Worm (Caenorhabditis elegans) whole organism, mixed stage, embryonic: ENCODE results near the gene C13F10.6.
A peak's percentile ranks its signal among the peaks of the same experiment; 100 is the strongest.

Experiments
- M03D4.4 ChIP-seq: sonication (generic microtip); optimal IDR thresholded peaks from 2 replicates; lab custom pipeline; 2017; ENCODE audit warnings: mild to moderate bottlenecking, missing genetic modification characterization, missing compliant biosample characterization
- bed-3 ChIP-seq: fragments of 200-800 bp; sonication (Bioruptor generic); optimal IDR thresholded peaks from 3 replicates; lab custom pipeline; 2018; ENCODE audit warnings: mild to moderate bottlenecking, missing genetic modification characterization, moderate library complexity, missing compliant biosample characterization
- blmp-1 ChIP-seq: fragments of 150-350 bp; optimal IDR thresholded peaks from 2 replicates; lab custom pipeline; 2014; ENCODE audit warnings: missing biosample characterization, missing genetic modification characterization
- ceh-39 ChIP-seq: fragments of 150-350 bp; optimal IDR thresholded peaks from 2 replicates; lab custom pipeline; 2014; ENCODE audit warnings: missing biosample characterization, missing genetic modification characterization
- ceh-43 ChIP-seq: fragments of 200-800 bp; sonication (Bioruptor generic); optimal IDR thresholded peaks from 2 replicates; lab custom pipeline; 2018; ENCODE audit warnings: mild to moderate bottlenecking, missing genetic modification characterization, moderate library complexity, missing compliant biosample characterization
- ceh-83 ChIP-seq: fragments of 200-800 bp; sonication (Bioruptor generic); optimal IDR thresholded peaks from 2 replicates; lab custom pipeline; 2018; ENCODE audit warnings: mild to moderate bottlenecking, missing genetic modification characterization, missing compliant biosample characterization
- ces-1 ChIP-seq: fragments of 150-350 bp; optimal IDR thresholded peaks from 2 replicates; lab custom pipeline; 2014; ENCODE audit warnings: missing biosample characterization, missing genetic modification reagents, missing genetic modification characterization
- cnd-1 ChIP-seq: fragments of 200-800 bp; sonication (Bioruptor generic); optimal IDR thresholded peaks from 2 replicates; lab custom pipeline; 2018; ENCODE audit warnings: mild to moderate bottlenecking, missing genetic modification characterization, missing compliant biosample characterization
- drap-1 ChIP-seq: fragments of 200-800 bp; sonication (Bioruptor generic); optimal IDR thresholded peaks from 3 replicates; lab custom pipeline; 2018; ENCODE audit warnings: mild to moderate bottlenecking, missing genetic modification characterization, missing compliant biosample characterization
- elt-1 ChIP-seq: sonication (generic microtip); optimal IDR thresholded peaks from 2 replicates; lab custom pipeline; 2017; ENCODE audit warnings: missing genetic modification characterization, mild to moderate bottlenecking, missing compliant biosample characterization, antibody characterized with exemption, moderate library complexity, borderline replicate concordance; ENCODE audit not compliant: insufficient read depth
- elt-3 ChIP-seq: fragments of 150-350 bp; optimal IDR thresholded peaks from 2 replicates; lab custom pipeline; 2014; ENCODE audit warnings: missing biosample characterization, missing genetic modification characterization
- flh-1 ChIP-seq: fragments of 200-800 bp; sonication (Bioruptor generic); optimal IDR thresholded peaks from 2 replicates; lab custom pipeline; 2018; ENCODE audit warnings: mild to moderate bottlenecking, missing genetic modification characterization, moderate library complexity, missing compliant biosample characterization
- ham-2 ChIP-seq: fragments of 200-800 bp; sonication (Bioruptor generic); optimal IDR thresholded peaks from 2 replicates; lab custom pipeline; 2018; ENCODE audit warnings: mild to moderate bottlenecking, missing genetic modification characterization, missing compliant biosample characterization
- hlh-1 ChIP-seq: fragments of 150-350 bp; optimal IDR thresholded peaks from 2 replicates; lab custom pipeline; 2014; ENCODE audit warnings: missing biosample characterization, missing genetic modification reagents, missing genetic modification characterization
- lin-13 ChIP-seq: fragments of 150-350 bp; optimal IDR thresholded peaks from 2 replicates; lab custom pipeline; 2014; ENCODE audit warnings: missing biosample characterization, missing genetic modification characterization
- lin-32 ChIP-seq: fragments of 200-800 bp; sonication (Bioruptor generic); optimal IDR thresholded peaks from 2 replicates; lab custom pipeline; 2018; ENCODE audit warnings: mild to moderate bottlenecking, missing genetic modification characterization, missing compliant biosample characterization
- lsy-2 ChIP-seq: fragments of 150-350 bp; optimal IDR thresholded peaks from 2 replicates; lab custom pipeline; 2014; ENCODE audit warnings: missing biosample characterization, missing genetic modification characterization
- mab-5 ChIP-seq: fragments of 150-350 bp; optimal IDR thresholded peaks from 2 replicates; lab custom pipeline; 2014; ENCODE audit warnings: missing biosample characterization, missing genetic modification characterization
- mep-1 ChIP-seq: fragments of 150-350 bp; optimal IDR thresholded peaks from 2 replicates; lab custom pipeline; 2017; ENCODE audit warnings: missing biosample characterization, missing genetic modification reagents, missing genetic modification characterization, inconsistent platforms
- mls-2 ChIP-seq: sonication (generic microtip); optimal IDR thresholded peaks from 2 replicates; lab custom pipeline; 2016; ENCODE audit warnings: mild to moderate bottlenecking, missing genetic modification characterization, moderate library complexity, missing compliant biosample characterization
- nhr-12 ChIP-seq: fragments of 150-350 bp; optimal IDR thresholded peaks from 2 replicates; lab custom pipeline; 2014; ENCODE audit warnings: missing biosample characterization, missing genetic modification characterization
- nhr-2 ChIP-seq: fragments of 150-350 bp; optimal IDR thresholded peaks from 2 replicates; lab custom pipeline; 2014; ENCODE audit warnings: missing biosample characterization, missing genetic modification characterization
- nhr-237 ChIP-seq: fragments of 150-350 bp; optimal IDR thresholded peaks from 2 replicates; lab custom pipeline; 2014; ENCODE audit warnings: missing biosample characterization, missing genetic modification characterization
- nhr-28 ChIP-seq: fragments of 150-350 bp; optimal IDR thresholded peaks from 2 replicates; lab custom pipeline; 2014; ENCODE audit warnings: missing biosample characterization, missing genetic modification characterization
- nhr-76 ChIP-seq: sonication (generic microtip); optimal IDR thresholded peaks from 2 replicates; lab custom pipeline; 2017; ENCODE audit warnings: missing biosample characterization, missing genetic modification characterization
- pha-4 ChIP-seq: fragments of 150-350 bp; optimal IDR thresholded peaks from 2 replicates; lab custom pipeline; 2018; ENCODE audit warnings: missing biosample characterization, missing genetic modification reagents, missing genetic modification characterization
- sem-2 ChIP-seq: fragments of 200-800 bp; sonication (Bioruptor generic); optimal IDR thresholded peaks from 2 replicates; lab custom pipeline; 2018; ENCODE audit warnings: mild to moderate bottlenecking, missing genetic modification characterization, missing compliant biosample characterization
- snpc-4 ChIP-seq: fragments of 150-350 bp; optimal IDR thresholded peaks from 2 replicates; lab custom pipeline; 2014; ENCODE audit warnings: missing biosample characterization, missing genetic modification characterization
- sptf-1 ChIP-seq: sonication (generic microtip); optimal IDR thresholded peaks from 2 replicates; lab custom pipeline; 2017; ENCODE audit warnings: mild to moderate bottlenecking, missing genetic modification characterization, moderate library complexity, missing compliant biosample characterization
- tbx-8 ChIP-seq: fragments of 200-800 bp; sonication (Bioruptor generic); optimal IDR thresholded peaks from 2 replicates; lab custom pipeline; 2018; ENCODE audit warnings: mild to moderate bottlenecking, missing genetic modification characterization, moderate library complexity, missing compliant biosample characterization
- unc-120 ChIP-seq: sonication (generic microtip); optimal IDR thresholded peaks from 2 replicates; lab custom pipeline; 2017; ENCODE audit warnings: missing genetic modification characterization, missing compliant biosample characterization; ENCODE audit not compliant: poor library complexity, severe bottlenecking
- unc-39 ChIP-seq: fragments of 150-350 bp; optimal IDR thresholded peaks from 2 replicates; lab custom pipeline; 2014; ENCODE audit warnings: missing biosample characterization, missing genetic modification characterization
- unc-62 ChIP-seq: fragments of 150-350 bp; optimal IDR thresholded peaks from 2 replicates; lab custom pipeline; 2014; ENCODE audit warnings: missing biosample characterization, missing genetic modification reagents, missing genetic modification characterization
- zip-8 ChIP-seq: fragments of 150-350 bp; optimal IDR thresholded peaks from 2 replicates; lab custom pipeline; 2014; ENCODE audit warnings: missing biosample characterization, missing genetic modification characterization
- ztf-11 ChIP-seq: fragments of 150-350 bp; optimal IDR thresholded peaks from 2 replicates; lab custom pipeline; 2014; ENCODE audit warnings: missing biosample characterization, missing genetic modification characterization

Gene C13F10.6

DNA sequence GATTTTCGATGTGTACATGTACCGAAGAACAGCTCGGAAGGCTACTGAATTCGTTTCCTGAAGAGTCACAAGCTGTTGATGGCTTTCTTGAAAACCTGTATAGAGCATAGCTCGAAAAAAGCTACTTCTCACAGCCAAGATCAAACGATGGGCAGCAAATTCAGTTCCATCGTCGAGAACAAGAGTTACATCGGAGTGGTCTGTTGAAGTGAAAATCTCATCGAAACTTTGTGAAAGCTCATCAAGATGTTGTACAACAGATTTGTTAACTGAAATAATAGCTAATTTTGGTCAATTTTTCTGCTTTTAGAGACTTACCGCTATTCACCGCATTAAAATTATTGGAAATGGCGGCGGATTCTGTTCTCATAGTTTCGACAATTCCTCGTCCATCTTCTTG, 15.9 kb upstream of the C13F10.6 start:
- TF ChIP-seq mls-2 (no peak), mab-5 (no peak), bed-3 (GFP tag; lab: Kevin White, UChicago) (no peak), ceh-43 (no peak), ceh-39 (tag; lab: Kevin White, UChicago) (no peak), unc-62 (GFP tag; lab: Kevin White, UChicago) (no peak), lin-32 (GFP tag; lab: Kevin White, UChicago) (no peak), sptf-1 (tag; lab: Kevin White, UChicago) (no peak), hlh-1 (no peak)

DNA sequence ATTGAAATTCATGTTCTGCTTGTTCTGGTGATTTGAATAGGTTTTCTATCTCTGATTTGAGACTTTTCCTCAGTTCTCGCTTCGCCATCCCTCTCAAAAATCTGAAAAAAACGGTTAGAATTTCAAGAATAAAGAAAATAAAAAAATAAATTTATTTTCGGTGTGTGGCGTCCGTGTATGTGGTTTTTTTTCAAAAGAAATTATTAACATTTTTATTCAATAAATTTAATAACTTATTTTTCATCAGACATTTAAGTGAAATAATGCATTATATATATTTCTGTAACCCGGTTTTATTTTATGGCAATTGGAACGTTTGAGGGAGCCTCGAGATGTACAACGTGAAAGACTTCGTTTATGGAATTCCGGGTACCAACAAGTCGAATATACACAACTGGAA, 13.9 kb upstream of the C13F10.6 start, which contains the start of gene C05C8.5:
TSS of gene C05C8.5 (minus strand) at position 101 of the 400 bp plus-strand sequence.
- TF ChIP-seq hlh-1 (no peak), flh-1 (GFP tag; lab: Kevin White, UChicago) (no peak), ceh-39 (tag; lab: Kevin White, UChicago) (no peak), lin-13 (tag; lab: Kevin White, UChicago) (no peak), pha-4 (tag; lab: Kevin White, UChicago) (no peak), nhr-237 (tag; lab: Kevin White, UChicago) (no peak), nhr-12 (tag; lab: Kevin White, UChicago) (no peak), elt-3 (tag; lab: Kevin White, UChicago) (no peak), ceh-83 (no peak), nhr-28 (tag; lab: Kevin White, UChicago) (no peak), ztf-11 (tag; lab: Kevin White, UChicago) (no peak), blmp-1 (tag; lab: Kevin White, UChicago) (no peak)

DNA sequence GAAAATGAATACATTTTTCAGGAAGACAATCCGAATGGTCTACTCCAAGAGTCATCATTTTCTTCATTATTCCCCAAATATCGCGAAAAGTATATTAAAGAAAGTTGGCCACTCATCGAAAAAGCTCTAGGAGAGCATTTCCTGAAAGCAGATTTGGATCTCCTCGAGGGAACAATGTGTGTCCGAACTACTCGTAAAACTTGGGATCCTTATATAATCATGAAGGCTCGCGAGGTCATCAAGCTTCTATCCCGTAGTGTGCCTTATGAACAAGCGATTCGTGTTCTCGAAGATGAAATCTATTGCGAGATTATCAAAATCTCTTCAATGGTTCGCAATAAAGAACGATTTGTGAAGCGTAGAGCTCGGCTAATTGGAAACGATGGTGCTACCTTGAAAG, 10.7 kb upstream of the C13F10.6 start:
- TF ChIP-seq elt-3 (tag; lab: Kevin White, UChicago) (no peak), zip-8 (tag; lab: Kevin White, UChicago) (no peak), pha-4 (tag; lab: Kevin White, UChicago) (no peak), lin-13 (tag; lab: Kevin White, UChicago) (no peak), drap-1 (GFP tag; lab: Kevin White, UChicago) (no peak), mls-2 (no peak), mab-5 (no peak), elt-1 (no peak)

- TF ChIP-seq nhr-76 (tag; lab: Kevin White, UChicago) (peak; percentile 44), mep-1 (tag; lab: Kevin White, UChicago) (peak; percentile 82), ham-2 (GFP tag; lab: Kevin White, UChicago) (peak; percentile 79), elt-3 (tag; lab: Kevin White, UChicago) (peak; percentile 1), tbx-8 (peak; percentile 76), ceh-83 (peak; percentile 70), hlh-1 (peak; percentile 86), drap-1 (GFP tag; lab: Kevin White, UChicago) (peak; percentile 80), ceh-39 (tag; lab: Kevin White, UChicago) (no peak), ces-1 (GFP tag; lab: Kevin White, UChicago) (peak; percentile 19), zip-8 (tag; lab: Kevin White, UChicago) (no peak), nhr-237 (tag; lab: Kevin White, UChicago) (peak; percentile 39), unc-120 (tag; lab: Kevin White, UChicago) (peak; percentile 70), nhr-28 (tag; lab: Kevin White, UChicago) (no peak), ztf-11 (tag; lab: Kevin White, UChicago) (peak; percentile 89), lin-32 (GFP tag; lab: Kevin White, UChicago) (peak; percentile 74), blmp-1 (tag; lab: Kevin White, UChicago) (peak; percentile 81), mls-2 (peak; percentile 87), elt-1 (peak; percentile 60), sem-2 (GFP tag; lab: Kevin White, UChicago) (peak; percentile 71), nhr-2 (tag; lab: Kevin White, UChicago) (no peak), unc-62 (GFP tag; lab: Kevin White, UChicago) (peak; percentile 7), ceh-43 (peak; percentile 89), lsy-2 (tag; lab: Kevin White, UChicago) (peak; percentile 65), unc-39 (tag; lab: Kevin White, UChicago) (no peak), pha-4 (tag; lab: Kevin White, UChicago) (peak; percentile 4), snpc-4 (tag; lab: Kevin White, UChicago) (no peak), mab-5 (peak; percentile 31), sptf-1 (tag; lab: Kevin White, UChicago) (peak; percentile 94), flh-1 (GFP tag; lab: Kevin White, UChicago) (peak; percentile 55), nhr-12 (tag; lab: Kevin White, UChicago) (peak; percentile 46), lin-13 (tag; lab: Kevin White, UChicago) (peak; percentile 74), cnd-1 (tag; lab: Kevin White, UChicago) (peak; percentile 80), bed-3 (GFP tag; lab: Kevin White, UChicago) (peak; percentile 73), M03D4.4 (tag; lab: Kevin White, UChicago) (peak; percentile 91)
These were observed 10.0 kb upstream of the C13F10.6 start, which contains the start of the genes gei-6 and krr-1 for ce11 chrV:7230847-7231246. Gene gei-6 (minus strand): TSS chrV:7230848. Gene krr-1 (plus strand): TSS chrV:7231190.
